Worm (Caenorhabditis elegans) whole organism, L4/young adult: ENCODE measurements around the gene egg-1.

Experiments used
- W03F9.2 ChIP-seq: fragments of 150-350 bp; optimal IDR thresholded peaks from 2 replicates; lab custom pipeline; 2014; ENCODE audit warnings: missing biosample characterization, missing genetic modification characterization
- dao-5 ChIP-seq: sonication (generic microtip); optimal IDR thresholded peaks from 2 replicates; lab custom pipeline; 2016; ENCODE audit warnings: missing genotype, missing genetic modification characterization, moderate library complexity, missing compliant biosample characterization
- him-1 ChIP-seq: sonication (generic microtip); optimal IDR thresholded peaks from 2 replicates; lab custom pipeline; 2016; ENCODE audit warnings: missing genotype, missing genetic modification reagents, missing genetic modification characterization, missing compliant biosample characterization

ce11 chrIII:5750503-5750902 lies 22.5 kb downstream of the egg-1 start:
- no peak for TF ChIP-seq dao-5
- TF ChIP-seq him-1: no peak
- no peak for TF ChIP-seq W03F9.2
